Fruit fly (Drosophila melanogaster) whole organism, embryonic: Measurements from ENCODE around the gene CG3566.

Experiments
- Atf6 ChIP-seq: fragments of 200-800 bp; sonication (Bioruptor generic); IDR thresholded peaks from 2 replicates; pipeline ENCODE4 v1.3.6; 2022; ENCODE audit warnings: missing biosample characterization, missing genetic modification characterization
- CG10431 ChIP-seq: fragments of 200-800 bp; sonication (Bioruptor generic); optimal IDR thresholded peaks from 3 replicates; lab custom pipeline; 2018; ENCODE audit warnings: missing biosample characterization, mild to moderate bottlenecking, missing genetic modification characterization
- CG10462 ChIP-seq: fragments of 200-800 bp; sonication (Bioruptor generic); optimal IDR thresholded peaks from 2 replicates; lab custom pipeline; 2016; ENCODE audit warnings: missing biosample characterization, missing genetic modification characterization
- CG12744 ChIP-seq: fragments of 200-800 bp; sonication (Bioruptor generic); optimal IDR thresholded peaks from 2 replicates; lab custom pipeline; 2016; ENCODE audit warnings: missing biosample characterization, missing genetic modification characterization
- CG13296 ChIP-seq: fragments of 200-800 bp; sonication (Bioruptor generic); optimal IDR thresholded peaks from 3 replicates; lab custom pipeline; 2018; ENCODE audit warnings: missing biosample characterization, mild to moderate bottlenecking, missing genetic modification characterization
- CG14710 ChIP-seq: fragments of 200-800 bp; sonication (Bioruptor generic); optimal IDR thresholded peaks from 3 replicates; lab custom pipeline; 2019; ENCODE audit warnings: missing biosample characterization, mild to moderate bottlenecking, missing genetic modification characterization, moderate library complexity
- CG16815 ChIP-seq: fragments of 200-800 bp; sonication (Bioruptor generic); optimal IDR thresholded peaks from 3 replicates; lab custom pipeline; 2017; ENCODE audit warnings: missing biosample characterization, mild to moderate bottlenecking, missing genetic modification characterization
- CG17802 ChIP-seq: fragments of 200-800 bp; sonication (Bioruptor generic); optimal IDR thresholded peaks from 2 replicates; lab custom pipeline; 2018; ENCODE audit warnings: missing biosample characterization, mild to moderate bottlenecking, missing genetic modification characterization, moderate library complexity
- CG2116 ChIP-seq: fragments of 200-800 bp; sonication (Bioruptor generic); optimal IDR thresholded peaks from 3 replicates; lab custom pipeline; 2018; ENCODE audit warnings: missing biosample characterization, mild to moderate bottlenecking, missing genetic modification characterization
- CG2129 ChIP-seq: fragments of 200-800 bp; sonication (Bioruptor generic); IDR thresholded peaks from 2 replicates; pipeline ENCODE4 v1.3.6; 2022; ENCODE audit warnings: missing biosample characterization, missing genetic modification characterization; ENCODE audit not compliant: partially characterized antibody
- CG2712 ChIP-seq: fragments of 200-800 bp; optimal IDR thresholded peaks from 3 replicates; lab custom pipeline; 2019; ENCODE audit warnings: missing biosample characterization, mild to moderate bottlenecking, missing genetic modification characterization, moderate library complexity
- CG34376 ChIP-seq: fragments of 200-800 bp; sonication (Bioruptor generic); optimal IDR thresholded peaks from 2 replicates; lab custom pipeline; 2018; ENCODE audit warnings: missing biosample characterization, mild to moderate bottlenecking, missing genetic modification characterization
- CG4282 ChIP-seq: fragments of 200-800 bp; sonication (Bioruptor generic); optimal IDR thresholded peaks from 2 replicates; lab custom pipeline; 2016; ENCODE audit warnings: missing biosample characterization, missing genetic modification characterization
- CG4707 ChIP-seq: fragments of 200-800 bp; sonication (Bioruptor generic); optimal IDR thresholded peaks from 2 replicates; lab custom pipeline; 2018; ENCODE audit warnings: missing biosample characterization, mild to moderate bottlenecking, missing genetic modification characterization, moderate library complexity
- CG6683 ChIP-seq: fragments of 200-800 bp; sonication (Bioruptor generic); optimal IDR thresholded peaks from 2 replicates; lab custom pipeline; 2017; ENCODE audit warnings: missing biosample characterization, mild to moderate bottlenecking, missing genetic modification characterization, missing genetic modification reagents
- CG6791 ChIP-seq: fragments of 200-800 bp; sonication (Bioruptor generic); IDR thresholded peaks from 3 replicates; pipeline ENCODE4 v1.3.6; 2022; ENCODE audit warnings: missing biosample characterization, missing genetic modification characterization; ENCODE audit not compliant: partially characterized antibody
- CG7745 ChIP-seq: fragments of 200-800 bp; sonication (Bioruptor generic); optimal IDR thresholded peaks from 2 replicates; lab custom pipeline; 2018; ENCODE audit warnings: missing biosample characterization, mild to moderate bottlenecking, missing genetic modification characterization, moderate library complexity
- CG7786 ChIP-seq: fragments of 200-800 bp; sonication (Bioruptor generic); optimal IDR thresholded peaks from 2 replicates; lab custom pipeline; 2016; ENCODE audit warnings: missing biosample characterization, missing genetic modification characterization
- CG7987 ChIP-seq: fragments of 200-800 bp; sonication (Bioruptor generic); optimal IDR thresholded peaks from 2 replicates; lab custom pipeline; 2018; ENCODE audit warnings: missing biosample characterization, mild to moderate bottlenecking, missing genetic modification characterization, moderate library complexity
- CG9437 ChIP-seq: fragments of 200-800 bp; sonication (Bioruptor generic); optimal IDR thresholded peaks from 2 replicates; lab custom pipeline; 2018; ENCODE audit warnings: missing biosample characterization, mild to moderate bottlenecking, missing genetic modification characterization
- CG9609 ChIP-seq: fragments of 200-800 bp; sonication (Bioruptor generic); optimal IDR thresholded peaks from 3 replicates; lab custom pipeline; 2016; ENCODE audit warnings: missing biosample characterization, missing genetic modification characterization
- Lpt ChIP-seq: fragments of >200 bp; optimal IDR thresholded peaks from 2 replicates; lab custom pipeline; 2018; ENCODE audit warnings: missing biosample characterization, missing genetic modification characterization
- Opbp ChIP-seq: fragments of 200-800 bp; sonication (Bioruptor generic); IDR thresholded peaks from 3 replicates; pipeline ENCODE4 v1.3.6; 2022; ENCODE audit warnings: missing biosample characterization, missing genetic modification characterization; ENCODE audit not compliant: partially characterized antibody
- Scr ChIP-seq: fragments of 200-800 bp; sonication (Bioruptor generic); IDR thresholded peaks from 2 replicates; pipeline ENCODE4 v1.3.6; 2022; ENCODE audit warnings: missing biosample characterization, missing genetic modification characterization; ENCODE audit not compliant: partially characterized antibody
- Sox100B ChIP-seq: fragments of 200-800 bp; sonication (Bioruptor generic); optimal IDR thresholded peaks from 3 replicates; lab custom pipeline; 2018; ENCODE audit warnings: missing biosample characterization, mild to moderate bottlenecking, missing genetic modification characterization
- Sry-δ ChIP-seq: fragments of 200-800 bp; sonication (Bioruptor generic); optimal IDR thresholded peaks from 2 replicates; lab custom pipeline; 2016; ENCODE audit warnings: missing biosample characterization, missing genetic modification characterization
- TFAM ChIP-seq: fragments of 200-800 bp; sonication (Bioruptor generic); optimal IDR thresholded peaks from 2 replicates; lab custom pipeline; 2017; ENCODE audit warnings: missing biosample characterization, missing genetic modification characterization, inconsistent platforms
- Vsx1 ChIP-seq: fragments of 200-800 bp; sonication (Bioruptor generic); optimal IDR thresholded peaks from 2 replicates; lab custom pipeline; 2017; ENCODE audit warnings: missing biosample characterization, mild to moderate bottlenecking, missing genetic modification characterization, missing genetic modification reagents
- amos ChIP-seq: fragments of 200-800 bp; sonication (Bioruptor generic); IDR thresholded peaks from 2 replicates; pipeline ENCODE4 v1.3.6; 2022; ENCODE audit warnings: missing biosample characterization, missing genetic modification characterization; ENCODE audit not compliant: partially characterized antibody
- bbx ChIP-seq: fragments of 200-800 bp; sonication (Bioruptor generic); IDR thresholded peaks from 2 replicates; pipeline ENCODE4 v1.3.6; 2022; ENCODE audit warnings: missing biosample characterization, missing genetic modification characterization; ENCODE audit not compliant: partially characterized antibody
- bcd ChIP-seq: fragments of 200-800 bp; sonication (Bioruptor generic); optimal IDR thresholded peaks from 2 replicates; lab custom pipeline; 2017; ENCODE audit warnings: missing biosample characterization, mild to moderate bottlenecking, missing genetic modification characterization
- bowl ChIP-seq: fragments of 200-800 bp; sonication (Bioruptor generic); IDR thresholded peaks from 2 replicates; pipeline ENCODE4 v1.3.6; 2022; ENCODE audit warnings: missing biosample characterization, missing genetic modification characterization
- caup ChIP-seq: fragments of 200-800 bp; sonication (Bioruptor generic); optimal IDR thresholded peaks from 3 replicates; lab custom pipeline; 2017; ENCODE audit warnings: missing biosample characterization, mild to moderate bottlenecking, missing genetic modification characterization, moderate library complexity; ENCODE audit not compliant: severe bottlenecking
- croc ChIP-seq: fragments of 200-800 bp; sonication (Bioruptor generic); conservative IDR thresholded peaks from 3 replicates; pipeline ENCODE4 v1.3.6; 2022; ENCODE audit warnings: missing biosample characterization, missing genetic modification characterization
- eve ChIP-seq, 2 experiments: fragments of >200 bp; optimal IDR thresholded peaks; 2 replicates each; lab custom pipeline; 2017; ENCODE audit warnings: missing biosample characterization in 2 of 2, missing genetic modification characterization in 2 of 2
- fd3F ChIP-seq: fragments of 200-800 bp; sonication (Bioruptor generic); optimal IDR thresholded peaks from 2 replicates; lab custom pipeline; 2018; ENCODE audit warnings: missing biosample characterization, mild to moderate bottlenecking, missing genetic modification characterization, moderate library complexity
- gce ChIP-seq: fragments of 200-800 bp; sonication (Bioruptor generic); IDR thresholded peaks from 3 replicates; pipeline ENCODE4 v1.3.6; 2022; ENCODE audit warnings: missing biosample characterization, missing genetic modification characterization
- gsb-n ChIP-seq: fragments of 200-800 bp; sonication (Bioruptor generic); optimal IDR thresholded peaks from 3 replicates; lab custom pipeline; 2018; ENCODE audit warnings: missing biosample characterization, mild to moderate bottlenecking, missing genetic modification characterization
- gt ChIP-seq: fragments of 200-800 bp; sonication (Bioruptor generic); IDR thresholded peaks from 2 replicates; pipeline ENCODE4 v1.3.6; 2022; ENCODE audit warnings: missing biosample characterization, missing genetic modification characterization
- knrl ChIP-seq: fragments of 200-800 bp; sonication (Bioruptor generic); IDR thresholded peaks from 3 replicates; pipeline ENCODE4 v1.3.6; 2022; ENCODE audit warnings: missing biosample characterization, missing genetic modification characterization; ENCODE audit not compliant: partially characterized antibody
- nom ChIP-seq: fragments of 200-800 bp; sonication (Bioruptor generic); optimal IDR thresholded peaks from 2 replicates; lab custom pipeline; 2017; ENCODE audit warnings: missing biosample characterization, missing genetic modification characterization, mild to moderate bottlenecking, moderate library complexity, missing genetic modification reagents
- sim ChIP-seq: fragments of 200-800 bp; sonication (Bioruptor generic); IDR thresholded peaks from 2 replicates; pipeline ENCODE4 v1.3.6; 2022; ENCODE audit warnings: missing biosample characterization, missing genetic modification characterization
- tgo ChIP-seq: fragments of 200-800 bp; sonication (Bioruptor generic); IDR thresholded peaks from 3 replicates; pipeline ENCODE4 v1.3.6; 2022; ENCODE audit warnings: missing biosample characterization, missing genetic modification characterization
- tin ChIP-seq: fragments of 200-800 bp; sonication (Bioruptor generic); optimal IDR thresholded peaks from 3 replicates; lab custom pipeline; 2016; ENCODE audit warnings: missing biosample characterization, missing genetic modification characterization
- tll ChIP-seq, 2 experiments: fragments of 200-800 bp in 1 of 2; fragments of >200 bp in 1 of 2; sonication (Bioruptor generic) in 1 of 2; optimal IDR thresholded peaks; 2 replicates each; lab custom pipeline; 2017 to 2019; ENCODE audit warnings: missing biosample characterization in 2 of 2, missing genetic modification characterization in 2 of 2, mild to moderate bottlenecking in 1 of 2, moderate library complexity in 1 of 2
- ttk ChIP-seq: fragments of 200-800 bp; sonication (Bioruptor generic); IDR thresholded peaks from 2 replicates; pipeline ENCODE4 v2.1.2; 2022; ENCODE audit warnings: missing biosample characterization, missing genetic modification characterization
- unc-4 ChIP-seq: fragments of 200-800 bp; sonication (Bioruptor generic); IDR thresholded peaks from 2 replicates; pipeline ENCODE4 v1.3.6; 2022; ENCODE audit warnings: missing biosample characterization, missing genetic modification characterization; ENCODE audit not compliant: partially characterized antibody
- vnd ChIP-seq: fragments of 200-800 bp; sonication (Bioruptor generic); IDR thresholded peaks from 3 replicates; pipeline ENCODE4 v1.3.6; 2022; ENCODE audit warnings: missing biosample characterization, missing genetic modification characterization; ENCODE audit not compliant: partially characterized antibody
- vvl ChIP-seq: fragments of 200-800 bp; sonication (Bioruptor generic); IDR thresholded peaks from 2 replicates; pipeline ENCODE4 v1.3.6; 2022; ENCODE audit warnings: missing biosample characterization, missing genetic modification characterization

Gene CG3566

DNA sequence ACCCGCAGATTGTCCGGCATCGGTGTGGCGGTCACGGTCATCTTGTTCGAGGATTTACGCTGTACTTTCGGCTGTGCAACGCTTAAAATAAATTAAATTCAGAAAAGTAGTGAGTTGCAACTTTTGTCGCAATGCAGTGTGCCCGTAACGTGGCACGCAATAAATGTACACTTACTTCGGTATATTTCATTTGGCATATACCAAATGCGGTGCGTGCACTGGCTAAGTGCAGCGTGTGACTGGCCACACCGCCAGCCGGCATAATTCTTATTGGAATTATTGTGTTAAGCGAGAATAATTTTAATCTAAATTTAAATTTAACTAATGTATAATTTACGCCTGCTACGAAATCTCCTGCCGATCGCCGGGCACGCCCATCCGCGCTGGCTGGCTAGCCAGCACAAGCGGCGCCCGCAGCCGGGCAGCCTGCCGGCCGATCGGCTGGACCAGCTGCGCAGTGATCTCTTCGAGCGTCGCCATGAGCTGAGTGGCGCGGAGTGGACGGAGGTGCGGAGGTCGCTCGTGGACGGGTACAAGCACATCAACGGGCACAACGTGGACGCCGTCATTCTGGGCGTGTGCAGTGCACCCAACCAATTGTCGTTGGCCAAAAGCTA, 14.7 kb upstream of the CG3566 start, which contains the start of the genes Rpt4 and mldr (continued):
- no peak for TF ChIP-seq Opbp
- TF ChIP-seq Atf6 (GFP tag; lab: Robert Waterston, UW) = no peak
- TF ChIP-seq gce (GFP tag; lab: Robert Waterston, UW) = no peak
- peak; percentile 43; the same call in 1 of the 3 replicates for TF ChIP-seq CG6791
- no peak for TF ChIP-seq sim (GFP tag; lab: Robert Waterston, UW)
- TF ChIP-seq CG14710 (tag; lab: Kevin White, UChicago) = peak; percentile 75
- peak; percentile 12 for TF ChIP-seq CG2116 (GFP tag; lab: Kevin White, UChicago)
- no peak for TF ChIP-seq CG6683 (GFP tag; lab: Kevin White, UChicago)
- TF ChIP-seq croc (GFP tag; lab: Robert Waterston, UW) = no peak
- TF ChIP-seq tgo (GFP tag; lab: Robert Waterston, UW) = no peak
- TF ChIP-seq nom (GFP tag; lab: Kevin White, UChicago) = peak; percentile 19
- no peak for TF ChIP-seq bbx
- no peak for TF ChIP-seq eve (GFP tag; optimal IDR thresholded peaks at IDR 0.05; lab: Kevin White, UChicago)
- TF ChIP-seq tll (GFP tag; optimal IDR thresholded peaks at IDR 0.05; lab: Kevin White, UChicago) = no peak
- no peak for TF ChIP-seq CG10462 (GFP tag; lab: Kevin White, UChicago)
- TF ChIP-seq bowl (GFP tag; lab: Robert Waterston, UW) = no peak
- peak; percentile 14; the same call in 1 of the 2 replicates for TF ChIP-seq amos (GFP tag; lab: Robert Waterston, UW)
- no peak for TF ChIP-seq Scr (GFP tag; lab: Robert Waterston, UW)
- no peak for TF ChIP-seq bcd
- no peak for TF ChIP-seq Sox100B (GFP tag; lab: Kevin White, UChicago)
- no peak for TF ChIP-seq CG16815
- TF ChIP-seq vnd = no peak
- TF ChIP-seq CG7786 (GFP tag; lab: Kevin White, UChicago) = no peak
- TF ChIP-seq CG2129 (GFP tag; lab: Robert Waterston, UW) = no peak
- no peak for TF ChIP-seq Vsx1 (GFP tag; lab: Kevin White, UChicago)
- no peak for TF ChIP-seq gsb-n (tag; lab: Kevin White, UChicago)
- TF ChIP-seq fd3F (GFP tag; lab: Kevin White, UChicago) = no peak
- TF ChIP-seq CG34376 (GFP tag; lab: Kevin White, UChicago) = no peak
- TF ChIP-seq CG7987 (GFP tag; lab: Kevin White, UChicago) = no peak
- no peak for TF ChIP-seq CG17802 (tag; lab: Kevin White, UChicago)
- TF ChIP-seq gt (GFP tag; lab: Robert Waterston, UW) = no peak
- TF ChIP-seq Lpt = no peak
- no peak for TF ChIP-seq CG9609
- no peak for TF ChIP-seq CG12744 (GFP tag; lab: Kevin White, UChicago)
- peak; percentile 30 for TF ChIP-seq Sry-δ (GFP tag; lab: Kevin White, UChicago)
- no peak for TF ChIP-seq CG4282 (GFP tag; lab: Kevin White, UChicago)
- no peak for TF ChIP-seq CG10431 (GFP tag; lab: Kevin White, UChicago)
- no peak for TF ChIP-seq CG13296
- TF ChIP-seq CG2712 = peak; percentile 18
- no peak for TF ChIP-seq CG9437 (GFP tag; lab: Kevin White, UChicago)
- no peak for TF ChIP-seq TFAM (GFP tag; lab: Kevin White, UChicago)
- peak; percentile 45; the same call in 1 of the 3 replicates for TF ChIP-seq knrl (GFP tag; lab: Robert Waterston, UW)
- no peak for TF ChIP-seq CG7745
- TF ChIP-seq vvl = no peak
- TF ChIP-seq CG4707 (GFP tag; lab: Kevin White, UChicago) = no peak
- no peak for TF ChIP-seq ttk (GFP tag; lab: Robert Waterston, UW)
- TF ChIP-seq caup (GFP tag; lab: Kevin White, UChicago) = no peak
- TF ChIP-seq unc-4 (GFP tag; lab: Robert Waterston, UW) = peak; percentile 41
- no peak for TF ChIP-seq tin (GFP tag; lab: Kevin White, UChicago)
